Fruit fly (Drosophila melanogaster) whole organism, embryonic: ENCODE results near the gene mTTF.

Experiments
- CG10959 ChIP-seq: fragments of 200-800 bp; sonication (Bioruptor generic); IDR thresholded peaks from 2 replicates; pipeline ENCODE4 v1.3.6; 2022; ENCODE audit warnings: missing biosample characterization, missing genetic modification characterization
- CG12071 ChIP-seq: fragments of 200-800 bp; sonication (Bioruptor generic); optimal IDR thresholded peaks from 3 replicates; lab custom pipeline; 2018; ENCODE audit warnings: missing biosample characterization, mild to moderate bottlenecking, missing genetic modification characterization
- CG12744 ChIP-seq: fragments of 200-800 bp; sonication (Bioruptor generic); optimal IDR thresholded peaks from 2 replicates; lab custom pipeline; 2016; ENCODE audit warnings: missing biosample characterization, missing genetic modification characterization
- CG13424 ChIP-seq: fragments of 200-800 bp; sonication (Bioruptor generic); optimal IDR thresholded peaks from 2 replicates; lab custom pipeline; 2019; ENCODE audit warnings: missing biosample characterization, mild to moderate bottlenecking, missing genetic modification characterization, moderate library complexity
- CG13624 ChIP-seq: fragments of 200-800 bp; sonication (Bioruptor generic); optimal IDR thresholded peaks from 2 replicates; lab custom pipeline; 2016; ENCODE audit warnings: missing biosample characterization, missing genetic modification characterization
- CG13894 ChIP-seq: fragments of 200-800 bp; sonication (Bioruptor generic); optimal IDR thresholded peaks from 3 replicates; lab custom pipeline; 2018; ENCODE audit warnings: missing biosample characterization, mild to moderate bottlenecking, missing genetic modification characterization, moderate library complexity
- CG17612 ChIP-seq: fragments of 200-800 bp; sonication (Bioruptor generic); IDR thresholded peaks from 2 replicates; pipeline ENCODE4 v1.3.6; 2022; ENCODE audit warnings: missing biosample characterization, missing genetic modification characterization
- CG17829 ChIP-seq: fragments of 200-800 bp; optimal IDR thresholded peaks from 2 replicates; lab custom pipeline; 2019; ENCODE audit warnings: missing biosample characterization, mild to moderate bottlenecking, missing genetic modification characterization, moderate library complexity
- CG2129 ChIP-seq: fragments of 200-800 bp; sonication (Bioruptor generic); IDR thresholded peaks from 2 replicates; pipeline ENCODE4 v1.3.6; 2022; ENCODE audit warnings: missing biosample characterization, missing genetic modification characterization; ENCODE audit not compliant: partially characterized antibody
- CG4424 ChIP-seq: fragments of 200-800 bp; sonication (Bioruptor generic); optimal IDR thresholded peaks from 3 replicates; lab custom pipeline; 2016; ENCODE audit warnings: missing biosample characterization, missing genetic modification characterization
- CG6175 ChIP-seq: fragments of 200-800 bp; sonication (Bioruptor generic); IDR thresholded peaks from 3 replicates; pipeline ENCODE4 v1.3.6; 2022; ENCODE audit warnings: missing biosample characterization, missing genetic modification characterization
- CG6765 ChIP-seq: fragments of 200-800 bp; sonication (Bioruptor generic); optimal IDR thresholded peaks from 3 replicates; lab custom pipeline; 2017; ENCODE audit warnings: missing biosample characterization, mild to moderate bottlenecking, missing genetic modification characterization
- CG8089 ChIP-seq: fragments of 200-800 bp; sonication (Bioruptor generic); optimal IDR thresholded peaks from 3 replicates; lab custom pipeline; 2016; ENCODE audit warnings: missing biosample characterization, missing genetic modification characterization
- CG9727 ChIP-seq: fragments of 200-800 bp; sonication (Bioruptor generic); optimal IDR thresholded peaks from 3 replicates; lab custom pipeline; 2017; ENCODE audit warnings: missing biosample characterization, mild to moderate bottlenecking, missing genetic modification characterization
- CG9932 ChIP-seq: fragments of 200-800 bp; sonication (Bioruptor generic); IDR thresholded peaks from 2 replicates; pipeline ENCODE4 v1.3.6; 2022; ENCODE audit warnings: missing biosample characterization, missing genetic modification characterization
- CoRest ChIP-seq: fragments of 200-800 bp; sonication (Bioruptor generic); optimal IDR thresholded peaks from 3 replicates; lab custom pipeline; 2018; ENCODE audit warnings: missing biosample characterization, mild to moderate bottlenecking, missing genetic modification characterization, moderate library complexity
- D19A ChIP-seq: fragments of 200-800 bp; optimal IDR thresholded peaks from 3 replicates; lab custom pipeline; 2019; ENCODE audit warnings: missing biosample characterization, mild to moderate bottlenecking, missing genetic modification characterization, moderate library complexity
- Dll ChIP-seq: fragments of 200-800 bp; sonication (Bioruptor generic); IDR thresholded peaks from 4 replicates; pipeline ENCODE4 v1.3.6; 2022; ENCODE audit warnings: missing biosample characterization, missing genetic modification characterization; ENCODE audit not compliant: partially characterized antibody
- Dref ChIP-seq: fragments of 200-800 bp; sonication (Bioruptor generic); IDR thresholded peaks from 2 replicates; pipeline ENCODE4 v1.3.6; 2022; ENCODE audit warnings: missing biosample characterization, missing genetic modification characterization
- Fer3 ChIP-seq: fragments of 200-800 bp; sonication (Bioruptor generic); optimal IDR thresholded peaks from 2 replicates; lab custom pipeline; 2018; ENCODE audit warnings: missing biosample characterization, mild to moderate bottlenecking, missing genetic modification characterization, moderate library complexity
- Gug ChIP-seq: fragments of 200-800 bp; sonication (Bioruptor generic); IDR thresholded peaks from 4 replicates; pipeline ENCODE4 v1.3.6; 2022; ENCODE audit warnings: missing biosample characterization, missing genetic modification characterization
- HmgD ChIP-seq: fragments of 200-800 bp; sonication (Bioruptor generic); optimal IDR thresholded peaks from 3 replicates; lab custom pipeline; 2016; ENCODE audit warnings: missing biosample characterization, missing genetic modification characterization
- Jarid2 ChIP-seq: fragments of 200-800 bp; sonication (Bioruptor generic); optimal IDR thresholded peaks from 3 replicates; lab custom pipeline; 2017; ENCODE audit warnings: mild to moderate bottlenecking, missing biosample characterization, missing genetic modification reagents, missing genetic modification characterization
- Nf-YA ChIP-seq: fragments of 200-800 bp; sonication (Bioruptor generic); IDR thresholded peaks from 2 replicates; pipeline ENCODE4 v1.3.6; 2022; ENCODE audit warnings: missing biosample characterization, missing genetic modification characterization
- Vsx1 ChIP-seq: fragments of 200-800 bp; sonication (Bioruptor generic); optimal IDR thresholded peaks from 2 replicates; lab custom pipeline; 2017; ENCODE audit warnings: missing biosample characterization, mild to moderate bottlenecking, missing genetic modification characterization, missing genetic modification reagents
- ab ChIP-seq: fragments of 200-800 bp; sonication (Bioruptor generic); optimal IDR thresholded peaks from 2 replicates; lab custom pipeline; 2016; ENCODE audit warnings: missing biosample characterization, missing genetic modification characterization
- bcd ChIP-seq: fragments of 200-800 bp; sonication (Bioruptor generic); optimal IDR thresholded peaks from 2 replicates; lab custom pipeline; 2017; ENCODE audit warnings: missing biosample characterization, mild to moderate bottlenecking, missing genetic modification characterization
- caup ChIP-seq: fragments of 200-800 bp; sonication (Bioruptor generic); optimal IDR thresholded peaks from 3 replicates; lab custom pipeline; 2017; ENCODE audit warnings: missing biosample characterization, mild to moderate bottlenecking, missing genetic modification characterization, moderate library complexity; ENCODE audit not compliant: severe bottlenecking
- dati ChIP-seq: fragments of 200-800 bp; sonication (Bioruptor generic); IDR thresholded peaks from 2 replicates; pipeline ENCODE4 v1.3.6; 2022; ENCODE audit warnings: missing biosample characterization, missing genetic modification characterization
- dmrt99B ChIP-seq: fragments of 200-800 bp; sonication (Bioruptor generic); optimal IDR thresholded peaks from 2 replicates; lab custom pipeline; 2018; ENCODE audit warnings: missing biosample characterization, mild to moderate bottlenecking, missing genetic modification characterization, moderate library complexity
- eve ChIP-seq, 2 experiments: fragments of >200 bp; optimal IDR thresholded peaks; 2 replicates each; lab custom pipeline; 2017; ENCODE audit warnings: missing biosample characterization in 2 of 2, missing genetic modification characterization in 2 of 2
- ewg ChIP-seq: fragments of 200-800 bp; sonication (Bioruptor generic); optimal IDR thresholded peaks from 3 replicates; lab custom pipeline; 2017; ENCODE audit warnings: mild to moderate bottlenecking, missing biosample characterization, missing genetic modification reagents, missing genetic modification characterization
- gcm ChIP-seq: fragments of 200-800 bp; sonication (Bioruptor generic); optimal IDR thresholded peaks from 2 replicates; lab custom pipeline; 2019; ENCODE audit warnings: missing biosample characterization, mild to moderate bottlenecking, missing genetic modification characterization, moderate library complexity
- gem ChIP-seq: fragments of 200-800 bp; sonication (Bioruptor generic); optimal IDR thresholded peaks from 2 replicates; lab custom pipeline; 2019; ENCODE audit warnings: missing biosample characterization, mild to moderate bottlenecking, missing genetic modification characterization, moderate library complexity
- kah ChIP-seq: fragments of 200-800 bp; sonication (Bioruptor generic); optimal IDR thresholded peaks from 2 replicates; lab custom pipeline; 2018; ENCODE audit warnings: missing biosample characterization, mild to moderate bottlenecking, missing genetic modification characterization
- lab ChIP-seq: fragments of 200-800 bp; sonication (Bioruptor generic); optimal IDR thresholded peaks from 3 replicates; lab custom pipeline; 2017; ENCODE audit warnings: missing biosample characterization, missing genetic modification characterization, mild to moderate bottlenecking, moderate library complexity, missing genetic modification reagents
- lov ChIP-seq, 2 experiments: fragments of 200-800 bp in 1 of 2; fragments of >200 bp in 1 of 2; sonication (Bioruptor generic) in 1 of 2; IDR thresholded peaks in 1 of 2; optimal IDR thresholded peaks in 1 of 2; 2 replicates in 1 of 2; 3 replicates in 1 of 2; pipeline versions ENCODE4 v1.3.6 to Lab custom; 2017 to 2022; ENCODE audit warnings: missing biosample characterization in 1 of 2, missing genetic modification characterization in 1 of 2
- mam ChIP-seq: fragments of 200-800 bp; sonication (Bioruptor generic); optimal IDR thresholded peaks from 3 replicates; lab custom pipeline; 2016; ENCODE audit warnings: missing biosample characterization, missing genetic modification characterization
- org-1 ChIP-seq: fragments of 200-800 bp; sonication (Bioruptor generic); optimal IDR thresholded peaks from 2 replicates; lab custom pipeline; 2017; ENCODE audit warnings: missing biosample characterization, missing genetic modification characterization
- seq ChIP-seq: fragments of 200-800 bp; sonication (Bioruptor generic); IDR thresholded peaks from 2 replicates; pipeline ENCODE4 v1.3.6; 2022; ENCODE audit warnings: missing biosample characterization, missing genetic modification characterization
- sim ChIP-seq: fragments of 200-800 bp; sonication (Bioruptor generic); IDR thresholded peaks from 2 replicates; pipeline ENCODE4 v1.3.6; 2022; ENCODE audit warnings: missing biosample characterization, missing genetic modification characterization
- slou ChIP-seq: fragments of 200-800 bp; sonication (Bioruptor generic); optimal IDR thresholded peaks from 3 replicates; lab custom pipeline; 2016; ENCODE audit warnings: missing biosample characterization, missing genetic modification characterization
- sna ChIP-seq: fragments of 200-800 bp; sonication (Bioruptor generic); IDR thresholded peaks from 2 replicates; pipeline ENCODE4 v1.3.6; 2022; ENCODE audit warnings: missing biosample characterization, missing genetic modification characterization; ENCODE audit not compliant: partially characterized antibody
- stc ChIP-seq: fragments of 200-800 bp; sonication (Bioruptor generic); IDR thresholded peaks from 2 replicates; pipeline ENCODE4 v1.3.6; 2022; ENCODE audit warnings: missing biosample characterization, missing genetic modification characterization
- tgo ChIP-seq: fragments of 200-800 bp; sonication (Bioruptor generic); IDR thresholded peaks from 3 replicates; pipeline ENCODE4 v1.3.6; 2022; ENCODE audit warnings: missing biosample characterization, missing genetic modification characterization
- trem ChIP-seq: fragments of 200-800 bp; optimal IDR thresholded peaks from 3 replicates; lab custom pipeline; 2019; ENCODE audit warnings: missing biosample characterization, mild to moderate bottlenecking, missing genetic modification characterization, moderate library complexity
- ttk ChIP-seq: fragments of 200-800 bp; sonication (Bioruptor generic); IDR thresholded peaks from 2 replicates; pipeline ENCODE4 v2.1.2; 2022; ENCODE audit warnings: missing biosample characterization, missing genetic modification characterization
- tup ChIP-seq: fragments of 200-800 bp; sonication (Bioruptor generic); optimal IDR thresholded peaks from 2 replicates; lab custom pipeline; 2016; ENCODE audit warnings: missing biosample characterization, mild to moderate bottlenecking, missing genetic modification characterization, moderate library complexity
- twi ChIP-seq: fragments of 200-800 bp; optimal IDR thresholded peaks from 2 replicates; lab custom pipeline; 2019; ENCODE audit warnings: missing biosample characterization, mild to moderate bottlenecking, missing genetic modification characterization, moderate library complexity

Gene mTTF

dm6 chr2L:14394298-14395064, 45.9 kb upstream of the mTTF start (continued):
- TF ChIP-seq bcd (GFP tag; lab: Kevin White, UChicago) (no peak), CG12744 (GFP tag; lab: Kevin White, UChicago) (no peak), slou (GFP tag; lab: Kevin White, UChicago) (no peak), sna (no peak), gem (tag; lab: Kevin White, UChicago) (peak; percentile 47), lab (peak; percentile 56), twi (tag; lab: Kevin White, UChicago) (no peak), mam (GFP tag; lab: Kevin White, UChicago) (no peak), Vsx1 (GFP tag; lab: Kevin White, UChicago) (peak; percentile 47), kah (GFP tag; lab: Kevin White, UChicago) (peak; percentile 37), CG13624 (GFP tag; lab: Kevin White, UChicago) (peak; percentile 48), CG9932 (GFP tag; lab: Robert Waterston, UW) (no peak), CoRest (tag; lab: Kevin White, UChicago) (peak; percentile 31), dati (GFP tag; lab: Robert Waterston, UW) (no peak), CG17829 (peak; percentile 26), CG6175 (peak; percentile 78), ewg (GFP tag; lab: Kevin White, UChicago) (no peak), D19A (tag; lab: Kevin White, UChicago) (peak; percentile 49), CG10959 (GFP tag; lab: Robert Waterston, UW) (no peak), stc (GFP tag; lab: Robert Waterston, UW) (no peak), caup (GFP tag; lab: Kevin White, UChicago) (peak; percentile 11), lov (optimal IDR thresholded peaks at IDR 0.05; lab: Kevin White, UChicago) (no peak), lov (GFP tag; IDR thresholded peaks at IDR 0.05; lab: Robert Waterston, UW) (no peak), ab (GFP tag; lab: Kevin White, UChicago) (peak; percentile 16), org-1 (GFP tag; lab: Kevin White, UChicago) (no peak), gcm (GFP tag; lab: Kevin White, UChicago) (peak; percentile 64), CG12071 (peak; percentile 69), tgo (GFP tag; lab: Robert Waterston, UW) (no peak), CG13894 (tag; lab: Kevin White, UChicago) (peak; percentile 68), Dll (GFP tag; lab: Robert Waterston, UW) (no peak), Dref (GFP tag; lab: Robert Waterston, UW) (no peak), eve (GFP tag; optimal IDR thresholded peaks at IDR 0.05; lab: Kevin White, UChicago) (peak in 1 of 2 experiments; percentile 42), tup (GFP tag; lab: Kevin White, UChicago) (no peak), CG6765 (GFP tag; lab: Kevin White, UChicago) (peak; percentile 71), CG4424 (peak; percentile 16), CG13424 (tag; lab: Kevin White, UChicago) (peak; percentile 16), HmgD (GFP tag; lab: Kevin White, UChicago) (no peak), CG9727 (GFP tag; lab: Kevin White, UChicago) (peak; percentile 39), Nf-YA (GFP tag; lab: Robert Waterston, UW) (no peak), CG8089 (GFP tag; lab: Kevin White, UChicago) (no peak), CG17612 (GFP tag; lab: Robert Waterston, UW) (no peak), ttk (no peak), CG2129 (GFP tag; lab: Robert Waterston, UW) (no peak), Gug (GFP tag; lab: Robert Waterston, UW) (no peak), seq (GFP tag; lab: Robert Waterston, UW) (peak; percentile 48; the same call in 1 of the 2 replicates), dmrt99B (tag; lab: Kevin White, UChicago) (peak; percentile 45), Jarid2 (GFP tag; lab: Kevin White, UChicago) (peak; percentile 5), trem (tag; lab: Kevin White, UChicago) (peak; percentile 40), Fer3 (tag; lab: Kevin White, UChicago) (peak; percentile 39), sim (peak; percentile 35; the same call in 1 of the 2 replicates)
